Worm (Caenorhabditis elegans): ENCODE data around the gene aat-1.

- no peak for TF ChIP-seq scrt-1 (GFP tag; IDR thresholded peaks at IDR 0.05)
- TF ChIP-seq ama-1 (optimal IDR thresholded peaks at IDR 0.05): no peak
- TF ChIP-seq hmbx-1 (tag; optimal IDR thresholded peaks at IDR 0.05): no peak
Observed at ce11 chrIV:9601595-9601994, at the start of gene aat-1.

Measured in whole organism, early embryonic.